Worm (Caenorhabditis elegans) whole organism, midembryonic: Measurements from ENCODE around the gene let-767.

Source experiments
- T22C8.4 ChIP-seq: fragments of 200-800 bp; sonication (Bioruptor generic); IDR thresholded peaks from 2 replicates; pipeline ENCODE4 v1.3.6; 2022; ENCODE audit warnings: missing genetic modification characterization, missing compliant biosample characterization
- cog-1 ChIP-seq: sonication (generic microtip); optimal IDR thresholded peaks from 2 replicates; lab custom pipeline; 2016; ENCODE audit warnings: missing genetic modification characterization, missing compliant biosample characterization
- flt-1 ChIP-seq: fragments of 200-800 bp; sonication (Bioruptor generic); IDR thresholded peaks from 2 replicates; pipeline ENCODE4 v1.3.6; 2022; ENCODE audit warnings: missing genetic modification characterization, missing compliant biosample characterization
- klf-2 ChIP-seq: fragments of 200-800 bp; sonication (Bioruptor generic); conservative IDR thresholded peaks from 2 replicates; pipeline ENCODE4 v1.3.6; 2022; ENCODE audit warnings: missing genetic modification reagents, missing genetic modification characterization, missing compliant biosample characterization
- med-1 ChIP-seq: sonication (generic microtip); optimal IDR thresholded peaks from 2 replicates; lab custom pipeline; 2017; ENCODE audit warnings: missing genetic modification characterization, mild to moderate bottlenecking, missing compliant biosample characterization, antibody characterized with exemption, missing genetic modification reagents; ENCODE audit not compliant: insufficient read depth
- ref-1 ChIP-seq: fragments of 200-800 bp; sonication (Bioruptor generic); conservative IDR thresholded peaks from 2 replicates; pipeline ENCODE4 v1.3.6; 2022; ENCODE audit warnings: missing genetic modification reagents, missing genetic modification characterization, missing compliant biosample characterization
- tab-1 ChIP-seq: fragments of 200-800 bp; sonication (Bioruptor generic); IDR thresholded peaks from 2 replicates; pipeline ENCODE4 v1.3.6; 2022; ENCODE audit warnings: missing genetic modification characterization, missing compliant biosample characterization
- ztf-23 ChIP-seq: fragments of 200-800 bp; sonication (Bioruptor generic); IDR thresholded peaks from 2 replicates; pipeline ENCODE4 v1.3.6; 2022; ENCODE audit warnings: missing genetic modification reagents, missing genetic modification characterization, missing compliant biosample characterization
- ztf-29 ChIP-seq: fragments of 200-800 bp; sonication (Bioruptor generic); IDR thresholded peaks from 2 replicates; pipeline ENCODE4 v1.3.6; 2022; ENCODE audit warnings: missing genetic modification reagents, missing genetic modification characterization, missing compliant biosample characterization

ce11 chrIII:6290469-6291182, 49.1 kb downstream of the let-767 start:
- TF ChIP-seq flt-1 (no peak), ztf-29 (GFP tag; lab: Robert Waterston, UW) (no peak), T22C8.4 (no peak), med-1 (GFP tag; lab: Kevin White, UChicago) (no peak), ref-1 (GFP tag; lab: Robert Waterston, UW) (no peak), ztf-23 (GFP tag; lab: Robert Waterston, UW) (no peak), klf-2 (no peak), tab-1 (no peak), cog-1 (tag; lab: Kevin White, UChicago) (no peak)
